Worm (Caenorhabditis elegans) whole organism, L3 larva: ENCODE data around the gene Y68A4A.10.

Source experiments
- R02D3.7 ChIP-seq: fragments of 150-350 bp; optimal IDR thresholded peaks from 2 replicates; lab custom pipeline; 2014; ENCODE audit warnings: missing biosample characterization, missing genetic modification characterization
- ZK546.5 ChIP-seq: sonication (generic microtip); optimal IDR thresholded peaks from 2 replicates; lab custom pipeline; 2017; ENCODE audit warnings: missing biosample characterization, missing genetic modification characterization
- ama-1 ChIP-seq: fragments of 150-350 bp; optimal IDR thresholded peaks from 2 replicates; lab custom pipeline; 2018
- ceh-82 ChIP-seq: fragments of 150-350 bp; optimal IDR thresholded peaks from 2 replicates; lab custom pipeline; 2014; ENCODE audit warnings: missing biosample characterization, missing genetic modification characterization
- ceh-9 ChIP-seq: sonication (generic microtip); optimal IDR thresholded peaks from 2 replicates; lab custom pipeline; 2018; ENCODE audit warnings: missing biosample characterization, missing genetic modification characterization
- daf-12 ChIP-seq: fragments of 150-350 bp; optimal IDR thresholded peaks from 2 replicates; lab custom pipeline; 2014; ENCODE audit warnings: missing biosample characterization, missing genetic modification reagents, missing genetic modification characterization
- egl-27 ChIP-seq: sonication (generic microtip); optimal IDR thresholded peaks from 4 replicates; lab custom pipeline; 2017; ENCODE audit warnings: missing biosample characterization, missing genetic modification reagents, missing genetic modification characterization
- egl-5 ChIP-seq: fragments of 150-350 bp; optimal IDR thresholded peaks from 2 replicates; lab custom pipeline; 2017; ENCODE audit warnings: missing biosample characterization, missing genetic modification reagents, missing genetic modification characterization, inconsistent platforms
- elt-1 ChIP-seq: fragments of 150-350 bp; optimal IDR thresholded peaks from 2 replicates; lab custom pipeline; 2014; ENCODE audit warnings: missing biosample characterization, missing genetic modification characterization
- elt-2 ChIP-seq: sonication (generic microtip); optimal IDR thresholded peaks from 2 replicates; lab custom pipeline; 2016; ENCODE audit warnings: missing genetic modification reagents, mild to moderate bottlenecking, missing genetic modification characterization, missing compliant biosample characterization
- fkh-10 ChIP-seq: sonication (generic microtip); optimal IDR thresholded peaks from 2 replicates; lab custom pipeline; 2017; ENCODE audit warnings: missing biosample characterization, missing genetic modification reagents, missing genetic modification characterization
- fkh-2 ChIP-seq: fragments of 150-350 bp; optimal IDR thresholded peaks from 2 replicates; lab custom pipeline; 2014; ENCODE audit warnings: missing biosample characterization, missing genetic modification reagents, missing genetic modification characterization
- fos-1 ChIP-seq: fragments of 150-350 bp; optimal IDR thresholded peaks from 2 replicates; lab custom pipeline; 2014; ENCODE audit warnings: missing biosample characterization, missing genetic modification characterization
- hmg-11 ChIP-seq: sonication (generic microtip); optimal IDR thresholded peaks from 2 replicates; lab custom pipeline; 2016; ENCODE audit warnings: missing genetic modification characterization, missing compliant biosample characterization
- lin-39 ChIP-seq: fragments of 150-350 bp; optimal IDR thresholded peaks from 2 replicates; lab custom pipeline; 2018; ENCODE audit warnings: missing biosample characterization, missing genetic modification reagents, missing genetic modification characterization
- lsy-12 ChIP-seq: sonication (generic microtip); optimal IDR thresholded peaks from 2 replicates; lab custom pipeline; 2016; ENCODE audit warnings: mild to moderate bottlenecking, missing genetic modification characterization, missing compliant biosample characterization
- mdl-1 ChIP-seq: fragments of 150-350 bp; optimal IDR thresholded peaks from 2 replicates; lab custom pipeline; 2014; ENCODE audit warnings: missing biosample characterization, missing genetic modification characterization
- mml-1 ChIP-seq: fragments of 150-350 bp; sonication (generic microtip); optimal IDR thresholded peaks from 3 replicates; lab custom pipeline; 2014; ENCODE audit warnings: missing biosample characterization, missing genetic modification characterization
- nfya-1 ChIP-seq: sonication (generic microtip); optimal IDR thresholded peaks from 2 replicates; lab custom pipeline; 2017; ENCODE audit warnings: missing genetic modification characterization, mild to moderate bottlenecking, missing compliant biosample characterization, antibody characterized with exemption, moderate library complexity; ENCODE audit not compliant: insufficient read depth
- nhr-11 ChIP-seq: fragments of 150-350 bp; optimal IDR thresholded peaks from 2 replicates; lab custom pipeline; 2014; ENCODE audit warnings: missing biosample characterization, missing genetic modification characterization
- nhr-12 ChIP-seq: fragments of 150-350 bp; optimal IDR thresholded peaks from 2 replicates; lab custom pipeline; 2014; ENCODE audit warnings: missing biosample characterization, missing genetic modification characterization
- nhr-23 ChIP-seq: fragments of 150-350 bp; optimal IDR thresholded peaks from 2 replicates; lab custom pipeline; 2014; ENCODE audit warnings: missing biosample characterization, missing genetic modification reagents, missing genetic modification characterization
- nhr-28 ChIP-seq: fragments of 150-350 bp; optimal IDR thresholded peaks from 2 replicates; lab custom pipeline; 2014; ENCODE audit warnings: missing biosample characterization, missing genetic modification characterization
- nhr-43 ChIP-seq: sonication (generic microtip); optimal IDR thresholded peaks from 2 replicates; lab custom pipeline; 2016; ENCODE audit warnings: mild to moderate bottlenecking, missing genetic modification characterization, missing compliant biosample characterization; ENCODE audit not compliant: poor library complexity, severe bottlenecking
- nhr-67 ChIP-seq: fragments of 150-350 bp; optimal IDR thresholded peaks from 2 replicates; lab custom pipeline; 2014; ENCODE audit warnings: missing biosample characterization, missing genetic modification characterization
- nhr-77 ChIP-seq: fragments of 150-350 bp; optimal IDR thresholded peaks from 2 replicates; lab custom pipeline; 2014; ENCODE audit warnings: missing biosample characterization, missing genetic modification characterization
- sea-2 ChIP-seq: fragments of 150-350 bp; sonication (generic microtip); optimal IDR thresholded peaks from 4 replicates; lab custom pipeline; 2014; ENCODE audit warnings: missing biosample characterization, missing genetic modification reagents, missing genetic modification characterization
- skn-1 ChIP-seq: fragments of 150-350 bp; optimal IDR thresholded peaks from 2 replicates; lab custom pipeline; 2014; ENCODE audit warnings: missing biosample characterization, missing genetic modification characterization
- tbx-2 ChIP-seq: sonication (generic microtip); optimal IDR thresholded peaks from 2 replicates; lab custom pipeline; 2016; ENCODE audit warnings: mild to moderate bottlenecking, missing genetic modification characterization, missing compliant biosample characterization
- unc-39 ChIP-seq: sonication (generic microtip); optimal IDR thresholded peaks from 4 replicates; lab custom pipeline; 2017; ENCODE audit warnings: missing biosample characterization, missing genetic modification characterization
- zag-1 ChIP-seq: fragments of 150-350 bp; optimal IDR thresholded peaks from 2 replicates; lab custom pipeline; 2014; ENCODE audit warnings: missing biosample characterization, missing genetic modification characterization
- ztf-11 ChIP-seq: fragments of 150-350 bp; optimal IDR thresholded peaks from 2 replicates; lab custom pipeline; 2014; ENCODE audit warnings: missing biosample characterization, missing genetic modification characterization

Gene Y68A4A.10

ce11 chrV:17190399-17190798, 11.5 kb upstream of the Y68A4A.10 start, which contains the start of gene str-199:
TSS of gene str-199 (minus strand) at chrV:17190499.
- no peak for TF ChIP-seq fkh-10
- no peak for TF ChIP-seq elt-1 (tag; lab: Kevin White, UChicago)
- TF ChIP-seq skn-1 (tag; lab: Kevin White, UChicago) = no peak
- no peak for TF ChIP-seq mdl-1 (tag; lab: Kevin White, UChicago)

DNA sequence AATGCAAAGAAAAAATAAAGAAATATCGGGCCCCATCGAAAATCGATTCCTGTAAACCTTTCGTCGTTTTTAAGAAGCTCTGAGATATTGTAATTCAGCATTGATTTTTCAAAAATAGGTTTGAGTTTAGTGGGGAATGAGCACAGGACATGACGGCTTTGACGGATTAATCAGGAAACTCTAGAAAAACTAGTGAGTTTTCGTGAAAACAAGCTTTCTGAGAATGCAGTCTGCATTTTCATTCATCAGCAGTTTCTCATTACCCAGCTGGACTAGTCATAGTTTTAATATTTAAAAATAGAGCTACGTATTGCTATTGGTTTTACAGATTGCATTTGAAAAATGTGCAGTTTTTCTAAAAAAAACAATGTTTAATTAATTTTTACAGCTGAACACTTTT, 9.7 kb upstream of the Y68A4A.10 start, which contains the start of gene srz-47:
srz-47 (minus strand) TSS at position 101 of the 400 bp plus-strand sequence.
- TF ChIP-seq daf-12 (tag; lab: Kevin White, UChicago) = no peak
- no peak for TF ChIP-seq nhr-12 (tag; lab: Kevin White, UChicago)
- no peak for TF ChIP-seq mml-1 (tag; lab: Kevin White, UChicago)
- no peak for TF ChIP-seq fkh-2 (tag; lab: Kevin White, UChicago)
- no peak for TF ChIP-seq lsy-12 (tag; lab: Kevin White, UChicago)
- no peak for TF ChIP-seq nhr-67 (tag; lab: Kevin White, UChicago)
- no peak for TF ChIP-seq lin-39
- no peak for TF ChIP-seq ceh-9

DNA sequence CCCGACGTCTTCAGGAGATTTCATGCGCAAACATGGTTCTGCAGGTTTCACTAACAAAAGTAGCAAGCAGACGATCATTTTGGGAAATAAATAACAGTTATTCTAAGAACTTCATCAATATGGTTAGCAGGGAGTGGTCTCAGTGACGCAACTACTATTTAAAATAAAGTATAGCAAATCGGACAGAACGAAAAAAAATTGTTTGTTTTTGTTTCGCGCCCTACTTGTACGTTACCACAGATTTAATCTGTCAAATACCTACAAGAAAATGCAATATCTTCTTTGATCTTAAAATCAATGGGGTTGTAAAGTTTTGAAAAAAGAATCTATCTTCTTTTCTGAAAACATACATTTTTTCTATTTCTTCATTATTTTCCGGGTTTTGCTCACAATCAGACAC, 3.0 kb upstream of the Y68A4A.10 start, which contains the start of gene srz-96:
srz-96 (plus strand) TSS at position 301 of the 400 bp plus-strand sequence.
- TF ChIP-seq nhr-11 (tag; lab: Kevin White, UChicago) = no peak
- TF ChIP-seq nhr-43 (tag; lab: Kevin White, UChicago) = no peak
- no peak for TF ChIP-seq ZK546.5 (tag; lab: Kevin White, UChicago)
- no peak for TF ChIP-seq elt-1 (tag; lab: Kevin White, UChicago)
- no peak for TF ChIP-seq nhr-23 (tag; lab: Kevin White, UChicago)
- TF ChIP-seq nfya-1 = no peak
- no peak for TF ChIP-seq sea-2 (GFP tag; lab: Kevin White, UChicago)
- no peak for TF ChIP-seq nhr-12 (tag; lab: Kevin White, UChicago)
- no peak for TF ChIP-seq lin-39
- no peak for TF ChIP-seq ceh-82 (tag; lab: Kevin White, UChicago)
- TF ChIP-seq nhr-77 = no peak
- no peak for TF ChIP-seq elt-2
- TF ChIP-seq hmg-11 (tag; lab: Kevin White, UChicago) = no peak
- no peak for TF ChIP-seq unc-39 (tag; lab: Kevin White, UChicago)
- no peak for TF ChIP-seq R02D3.7
- no peak for TF ChIP-seq nhr-28 (tag; lab: Kevin White, UChicago)
- no peak for TF ChIP-seq ztf-11 (tag; lab: Kevin White, UChicago)
- no peak for TF ChIP-seq egl-27
- no peak for TF ChIP-seq ama-1 (lab: Kevin White, UChicago)
- no peak for TF ChIP-seq ceh-9

- TF ChIP-seq egl-27 = no peak
- TF ChIP-seq mdl-1 (tag; lab: Kevin White, UChicago) = no peak
- TF ChIP-seq zag-1 (tag; lab: Kevin White, UChicago) = no peak
- no peak for TF ChIP-seq ceh-82 (tag; lab: Kevin White, UChicago)
- TF ChIP-seq lin-39 = no peak
- TF ChIP-seq skn-1 (tag; lab: Kevin White, UChicago) = no peak
- no peak for TF ChIP-seq nhr-11 (tag; lab: Kevin White, UChicago)
- TF ChIP-seq elt-1 (tag; lab: Kevin White, UChicago) = no peak
- no peak for TF ChIP-seq tbx-2
- no peak for TF ChIP-seq fkh-2 (tag; lab: Kevin White, UChicago)
Observed at ce11 chrV:17206469-17206868, 4.5 kb downstream of the Y68A4A.10 start.

DNA sequence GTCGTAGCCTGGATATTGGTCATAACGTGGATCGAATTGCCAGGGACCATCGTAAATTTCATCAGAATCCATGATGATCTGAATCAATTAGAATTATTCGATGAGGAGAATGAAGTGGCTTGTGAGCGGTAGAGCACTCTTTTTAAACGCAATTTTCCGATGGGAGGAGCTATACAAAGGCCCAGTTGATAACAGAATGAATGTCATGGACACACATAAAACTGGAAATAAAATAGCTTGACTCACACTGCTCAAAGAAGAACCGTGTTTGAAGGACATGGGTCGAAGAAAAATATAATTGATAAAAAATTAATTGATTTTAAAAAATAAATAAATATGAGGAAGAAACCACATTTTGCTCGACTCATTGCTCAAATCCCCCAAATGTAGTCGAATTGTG, 6.1 kb downstream of the Y68A4A.10 start, which contains the start of gene Y68A4A.13:
Y68A4A.13 (minus strand) TSS at position 101 of the 400 bp plus-strand sequence.
- TF ChIP-seq ceh-9 (no peak), ZK546.5 (tag; lab: Kevin White, UChicago) (no peak), egl-5 (tag; lab: Kevin White, UChicago) (no peak), elt-2 (no peak), mdl-1 (tag; lab: Kevin White, UChicago) (no peak), nhr-23 (tag; lab: Kevin White, UChicago) (no peak), daf-12 (tag; lab: Kevin White, UChicago) (no peak), fos-1 (tag; lab: Kevin White, UChicago) (no peak), ceh-82 (tag; lab: Kevin White, UChicago) (no peak), mml-1 (tag; lab: Kevin White, UChicago) (no peak), hmg-11 (tag; lab: Kevin White, UChicago) (no peak), nfya-1 (no peak), lin-39 (no peak), ztf-11 (tag; lab: Kevin White, UChicago) (no peak), skn-1 (tag; lab: Kevin White, UChicago) (no peak), ama-1 (lab: Kevin White, UChicago) (no peak)
